Worm (Caenorhabditis elegans): ENCODE results near the gene F48D6.4.

The F48D6.4 gene

ce11 chrX:4279294-4279782 lies 32.3 kb upstream of the F48D6.4 start, which contains the start of the genes twk-28 and ets-9:
Gene twk-28 (minus strand): TSS chrX:4279344.
Gene ets-9 (plus strand): TSS chrX:4279703.
- TF ChIP-seq scrt-1 (GFP tag; IDR thresholded peaks at IDR 0.05) (no peak), B0310.2 (tag; optimal IDR thresholded peaks at IDR 0.05) (no peak), ets-7 (tag; optimal IDR thresholded peaks at IDR 0.05) (no peak), aly-1 (tag; optimal IDR thresholded peaks at IDR 0.05) (no peak), tbx-11 (GFP tag; IDR thresholded peaks at IDR 0.05) (no peak), ceh-13 (GFP tag; optimal IDR thresholded peaks at IDR 0.05) (no peak), tra-4 (tag; optimal IDR thresholded peaks at IDR 0.05) (no peak), flt-1 (GFP tag; IDR thresholded peaks at IDR 0.05) (no peak), hmbx-1 (tag; optimal IDR thresholded peaks at IDR 0.05) (no peak)

- no peak for TF ChIP-seq tbx-37 (GFP tag; conservative IDR thresholded peaks at IDR 0.05)
- no peak for TF ChIP-seq sea-1 (GFP tag; conservative IDR thresholded peaks at IDR 0.05)
- TF ChIP-seq aly-1 (tag; optimal IDR thresholded peaks at IDR 0.05): no peak
- TF ChIP-seq pes-1 (GFP tag; IDR thresholded peaks at IDR 0.05): no peak
Observed at ce11 chrX:4274116-4274515, 27.1 kb upstream of the F48D6.4 start, which contains the start of gene mec-18. Gene mec-18 (minus strand): TSS chrX:4274216.

- no peak for TF ChIP-seq ama-1 (optimal IDR thresholded peaks at IDR 0.05)
- no peak for TF ChIP-seq flt-1 (GFP tag; IDR thresholded peaks at IDR 0.05)
- no peak for TF ChIP-seq pes-1 (GFP tag; IDR thresholded peaks at IDR 0.05)
- TF ChIP-seq tbx-11 (GFP tag; IDR thresholded peaks at IDR 0.05): no peak
- TF ChIP-seq aly-1 (tag; optimal IDR thresholded peaks at IDR 0.05): no peak
- TF ChIP-seq tbx-37 (GFP tag; conservative IDR thresholded peaks at IDR 0.05): no peak
- no peak for TF ChIP-seq hnd-1 (tag; optimal IDR thresholded peaks at IDR 0.05)
- TF ChIP-seq hmg-4 (GFP tag; optimal IDR thresholded peaks at IDR 0.05): no peak
- no peak for TF ChIP-seq ceh-36 (tag; optimal IDR thresholded peaks at IDR 0.05)
Observed at ce11 chrX:4273614-4274013, 26.6 kb upstream of the F48D6.4 start, which contains the start of gene C52B9.10. Gene C52B9.10 (plus strand): TSS chrX:4273914.

ce11 chrX:4268396-4268795 lies 21.4 kb upstream of the F48D6.4 start:
- no peak for TF ChIP-seq hmbx-1 (tag; optimal IDR thresholded peaks at IDR 0.05)
- no peak for TF ChIP-seq flt-1 (GFP tag; IDR thresholded peaks at IDR 0.05)
- no peak for TF ChIP-seq pes-1 (GFP tag; IDR thresholded peaks at IDR 0.05)
- TF ChIP-seq B0310.2 (tag; optimal IDR thresholded peaks at IDR 0.05): no peak
- TF ChIP-seq scrt-1 (GFP tag; IDR thresholded peaks at IDR 0.05): no peak
- TF ChIP-seq ceh-13 (GFP tag; optimal IDR thresholded peaks at IDR 0.05): no peak
- TF ChIP-seq sea-1 (GFP tag; conservative IDR thresholded peaks at IDR 0.05): no peak
- no peak for TF ChIP-seq tbx-37 (GFP tag; conservative IDR thresholded peaks at IDR 0.05)
- no peak for TF ChIP-seq hnd-1 (tag; optimal IDR thresholded peaks at IDR 0.05)
- TF ChIP-seq ets-7 (tag; optimal IDR thresholded peaks at IDR 0.05): no peak
- TF ChIP-seq tra-4 (tag; optimal IDR thresholded peaks at IDR 0.05): no peak

ce11 chrX:4266178-4266931 lies 19.3 kb upstream of the F48D6.4 start:
- TF ChIP-seq ets-7 (tag; optimal IDR thresholded peaks at IDR 0.05) (no peak), B0310.2 (tag; optimal IDR thresholded peaks at IDR 0.05) (no peak), scrt-1 (GFP tag; IDR thresholded peaks at IDR 0.05) (no peak), hmg-4 (GFP tag; optimal IDR thresholded peaks at IDR 0.05) (no peak), aly-1 (tag; optimal IDR thresholded peaks at IDR 0.05) (no peak), ama-1 (optimal IDR thresholded peaks at IDR 0.05) (no peak), F13C5.2 (tag; optimal IDR thresholded peaks at IDR 0.05) (no peak), hmbx-1 (tag; optimal IDR thresholded peaks at IDR 0.05) (no peak), sea-1 (GFP tag; conservative IDR thresholded peaks at IDR 0.05) (no peak), tra-4 (tag; optimal IDR thresholded peaks at IDR 0.05) (no peak), flt-1 (GFP tag; IDR thresholded peaks at IDR 0.05) (no peak), ceh-36 (tag; optimal IDR thresholded peaks at IDR 0.05) (no peak), ceh-13 (GFP tag; optimal IDR thresholded peaks at IDR 0.05) (no peak), hnd-1 (tag; optimal IDR thresholded peaks at IDR 0.05) (no peak), pes-1 (GFP tag; IDR thresholded peaks at IDR 0.05) (no peak)

- no peak for TF ChIP-seq hnd-1 (tag; optimal IDR thresholded peaks at IDR 0.05)
- peak; percentile 4 for TF ChIP-seq aly-1 (tag; optimal IDR thresholded peaks at IDR 0.05)
- no peak for TF ChIP-seq ama-1 (optimal IDR thresholded peaks at IDR 0.05)
- TF ChIP-seq F13C5.2 (tag; optimal IDR thresholded peaks at IDR 0.05): no peak
- no peak for TF ChIP-seq ceh-36 (tag; optimal IDR thresholded peaks at IDR 0.05)
- peak; percentile 77 for TF ChIP-seq hmg-4 (GFP tag; optimal IDR thresholded peaks at IDR 0.05)
- no peak for TF ChIP-seq sea-1 (GFP tag; conservative IDR thresholded peaks at IDR 0.05)
Observed at ce11 chrX:4265283-4265907, 18.4 kb upstream of the F48D6.4 start, which contains the start of gene coel-1. Gene coel-1 (plus strand): TSS chrX:4265663.

- TF ChIP-seq ama-1 (optimal IDR thresholded peaks at IDR 0.05): no peak
- no peak for TF ChIP-seq sea-1 (GFP tag; conservative IDR thresholded peaks at IDR 0.05)
- no peak for TF ChIP-seq ets-7 (tag; optimal IDR thresholded peaks at IDR 0.05)
- TF ChIP-seq scrt-1 (GFP tag; IDR thresholded peaks at IDR 0.05): no peak
- no peak for TF ChIP-seq aly-1 (tag; optimal IDR thresholded peaks at IDR 0.05)
- TF ChIP-seq ceh-13 (GFP tag; optimal IDR thresholded peaks at IDR 0.05): no peak
- TF ChIP-seq F13C5.2 (tag; optimal IDR thresholded peaks at IDR 0.05): no peak
- TF ChIP-seq hmg-4 (GFP tag; optimal IDR thresholded peaks at IDR 0.05): no peak
- TF ChIP-seq tra-4 (tag; optimal IDR thresholded peaks at IDR 0.05): no peak
- TF ChIP-seq flt-1 (GFP tag; IDR thresholded peaks at IDR 0.05): no peak
- no peak for TF ChIP-seq tbx-11 (GFP tag; IDR thresholded peaks at IDR 0.05)
- no peak for TF ChIP-seq B0310.2 (tag; optimal IDR thresholded peaks at IDR 0.05)
- TF ChIP-seq hnd-1 (tag; optimal IDR thresholded peaks at IDR 0.05): no peak
- no peak for TF ChIP-seq tbx-37 (GFP tag; conservative IDR thresholded peaks at IDR 0.05)
Observed at ce11 chrX:4263820-4264219, 16.8 kb upstream of the F48D6.4 start.
